Worm (Caenorhabditis elegans) whole organism, L3 larva: ENCODE measurements around the gene sri-60.

Experiments used
- ZK546.5 ChIP-seq: sonication (generic microtip); optimal IDR thresholded peaks from 2 replicates; lab custom pipeline; 2017; ENCODE audit warnings: missing biosample characterization, missing genetic modification characterization
- ama-1 ChIP-seq: fragments of 150-350 bp; optimal IDR thresholded peaks from 2 replicates; lab custom pipeline; 2018
- ceh-16 ChIP-seq: sonication (generic microtip); optimal IDR thresholded peaks from 2 replicates; lab custom pipeline; 2017; ENCODE audit warnings: missing biosample characterization, missing genetic modification characterization
- ceh-82 ChIP-seq: fragments of 150-350 bp; optimal IDR thresholded peaks from 2 replicates; lab custom pipeline; 2014; ENCODE audit warnings: missing biosample characterization, missing genetic modification characterization
- egl-5 ChIP-seq: fragments of 150-350 bp; optimal IDR thresholded peaks from 2 replicates; lab custom pipeline; 2017; ENCODE audit warnings: missing biosample characterization, missing genetic modification reagents, missing genetic modification characterization, inconsistent platforms
- elt-1 ChIP-seq: fragments of 150-350 bp; optimal IDR thresholded peaks from 2 replicates; lab custom pipeline; 2014; ENCODE audit warnings: missing biosample characterization, missing genetic modification characterization
- elt-3 ChIP-seq, 3 experiments: fragments of 150-350 bp in 1 of 3; sonication (generic microtip) in 2 of 3; optimal IDR thresholded peaks; 2 replicates in 2 of 3; 4 replicates in 1 of 3; lab custom pipeline; 2014 to 2017; ENCODE audit warnings: missing biosample characterization in 3 of 3, missing genetic modification characterization in 3 of 3
- eor-1 ChIP-seq, 2 experiments: fragments of 150-350 bp; optimal IDR thresholded peaks; 2 replicates each; lab custom pipeline; 2014 to 2018; ENCODE audit warnings: missing biosample characterization in 2 of 2, missing genetic modification characterization in 2 of 2
- fkh-10 ChIP-seq: sonication (generic microtip); optimal IDR thresholded peaks from 2 replicates; lab custom pipeline; 2017; ENCODE audit warnings: missing biosample characterization, missing genetic modification reagents, missing genetic modification characterization
- fkh-2 ChIP-seq: fragments of 150-350 bp; optimal IDR thresholded peaks from 2 replicates; lab custom pipeline; 2014; ENCODE audit warnings: missing biosample characterization, missing genetic modification reagents, missing genetic modification characterization
- fos-1 ChIP-seq: fragments of 150-350 bp; optimal IDR thresholded peaks from 2 replicates; lab custom pipeline; 2014; ENCODE audit warnings: missing biosample characterization, missing genetic modification characterization
- hmg-11 ChIP-seq: sonication (generic microtip); optimal IDR thresholded peaks from 2 replicates; lab custom pipeline; 2016; ENCODE audit warnings: missing genetic modification characterization, missing compliant biosample characterization
- jun-1 ChIP-seq: fragments of 150-350 bp; optimal IDR thresholded peaks from 2 replicates; lab custom pipeline; 2014; ENCODE audit warnings: missing biosample characterization, missing genetic modification reagents, missing genetic modification characterization
- lin-15B ChIP-seq: fragments of 150-350 bp; optimal IDR thresholded peaks from 2 replicates; lab custom pipeline; 2014; ENCODE audit warnings: missing biosample characterization, missing genetic modification characterization
- lin-39 ChIP-seq: fragments of 150-350 bp; optimal IDR thresholded peaks from 2 replicates; lab custom pipeline; 2018; ENCODE audit warnings: missing biosample characterization, missing genetic modification reagents, missing genetic modification characterization
- lsy-12 ChIP-seq: sonication (generic microtip); optimal IDR thresholded peaks from 2 replicates; lab custom pipeline; 2016; ENCODE audit warnings: mild to moderate bottlenecking, missing genetic modification characterization, missing compliant biosample characterization
- mdl-1 ChIP-seq: fragments of 150-350 bp; optimal IDR thresholded peaks from 2 replicates; lab custom pipeline; 2014; ENCODE audit warnings: missing biosample characterization, missing genetic modification characterization
- mml-1 ChIP-seq: fragments of 150-350 bp; sonication (generic microtip); optimal IDR thresholded peaks from 3 replicates; lab custom pipeline; 2014; ENCODE audit warnings: missing biosample characterization, missing genetic modification characterization
- nfya-1 ChIP-seq: sonication (generic microtip); optimal IDR thresholded peaks from 2 replicates; lab custom pipeline; 2017; ENCODE audit warnings: missing genetic modification characterization, mild to moderate bottlenecking, missing compliant biosample characterization, antibody characterized with exemption, moderate library complexity; ENCODE audit not compliant: insufficient read depth
- nhr-11 ChIP-seq: fragments of 150-350 bp; optimal IDR thresholded peaks from 2 replicates; lab custom pipeline; 2014; ENCODE audit warnings: missing biosample characterization, missing genetic modification characterization
- nhr-12 ChIP-seq: fragments of 150-350 bp; optimal IDR thresholded peaks from 2 replicates; lab custom pipeline; 2014; ENCODE audit warnings: missing biosample characterization, missing genetic modification characterization
- nhr-23 ChIP-seq: fragments of 150-350 bp; optimal IDR thresholded peaks from 2 replicates; lab custom pipeline; 2014; ENCODE audit warnings: missing biosample characterization, missing genetic modification reagents, missing genetic modification characterization
- nhr-237 ChIP-seq: fragments of 150-350 bp; optimal IDR thresholded peaks from 2 replicates; lab custom pipeline; 2014; ENCODE audit warnings: missing biosample characterization, missing genetic modification characterization
- nhr-25 ChIP-seq: sonication (generic microtip); optimal IDR thresholded peaks from 2 replicates; lab custom pipeline; 2017; ENCODE audit warnings: missing biosample characterization, missing genetic modification characterization
- nhr-28 ChIP-seq: fragments of 150-350 bp; optimal IDR thresholded peaks from 2 replicates; lab custom pipeline; 2014; ENCODE audit warnings: missing biosample characterization, missing genetic modification characterization
- nhr-43 ChIP-seq: sonication (generic microtip); optimal IDR thresholded peaks from 2 replicates; lab custom pipeline; 2016; ENCODE audit warnings: mild to moderate bottlenecking, missing genetic modification characterization, missing compliant biosample characterization; ENCODE audit not compliant: poor library complexity, severe bottlenecking
- nhr-67 ChIP-seq: fragments of 150-350 bp; optimal IDR thresholded peaks from 2 replicates; lab custom pipeline; 2014; ENCODE audit warnings: missing biosample characterization, missing genetic modification characterization
- nhr-76 ChIP-seq: fragments of 150-350 bp; sonication (generic microtip); optimal IDR thresholded peaks from 5 replicates; lab custom pipeline; 2014; ENCODE audit warnings: missing biosample characterization, missing genetic modification characterization
- pha-4 ChIP-seq: fragments of 150-350 bp; optimal IDR thresholded peaks from 2 replicates; lab custom pipeline; 2014; ENCODE audit warnings: missing biosample characterization, missing genetic modification reagents, missing genetic modification characterization
- sea-2 ChIP-seq: fragments of 150-350 bp; sonication (generic microtip); optimal IDR thresholded peaks from 4 replicates; lab custom pipeline; 2014; ENCODE audit warnings: missing biosample characterization, missing genetic modification reagents, missing genetic modification characterization
- skn-1 ChIP-seq: fragments of 150-350 bp; optimal IDR thresholded peaks from 2 replicates; lab custom pipeline; 2014; ENCODE audit warnings: missing biosample characterization, missing genetic modification characterization
- snpc-4 ChIP-seq: fragments of 150-350 bp; optimal IDR thresholded peaks from 2 replicates; lab custom pipeline; 2014; ENCODE audit warnings: missing biosample characterization, missing genetic modification characterization
- tbx-2 ChIP-seq: sonication (generic microtip); optimal IDR thresholded peaks from 2 replicates; lab custom pipeline; 2016; ENCODE audit warnings: mild to moderate bottlenecking, missing genetic modification characterization, missing compliant biosample characterization
- unc-39 ChIP-seq: sonication (generic microtip); optimal IDR thresholded peaks from 4 replicates; lab custom pipeline; 2017; ENCODE audit warnings: missing biosample characterization, missing genetic modification characterization
- unc-62 ChIP-seq: fragments of 150-350 bp; sonication (generic microtip); optimal IDR thresholded peaks from 4 replicates; lab custom pipeline; 2014; ENCODE audit warnings: missing biosample characterization, missing genetic modification reagents, missing genetic modification characterization
- zag-1 ChIP-seq: fragments of 150-350 bp; optimal IDR thresholded peaks from 2 replicates; lab custom pipeline; 2014; ENCODE audit warnings: missing biosample characterization, missing genetic modification characterization
- ztf-11 ChIP-seq: fragments of 150-350 bp; optimal IDR thresholded peaks from 2 replicates; lab custom pipeline; 2014; ENCODE audit warnings: missing biosample characterization, missing genetic modification characterization
- ztf-4 ChIP-seq: fragments of 150-350 bp; optimal IDR thresholded peaks from 2 replicates; lab custom pipeline; 2014; ENCODE audit warnings: missing biosample characterization, missing genetic modification characterization

Gene sri-60

DNA sequence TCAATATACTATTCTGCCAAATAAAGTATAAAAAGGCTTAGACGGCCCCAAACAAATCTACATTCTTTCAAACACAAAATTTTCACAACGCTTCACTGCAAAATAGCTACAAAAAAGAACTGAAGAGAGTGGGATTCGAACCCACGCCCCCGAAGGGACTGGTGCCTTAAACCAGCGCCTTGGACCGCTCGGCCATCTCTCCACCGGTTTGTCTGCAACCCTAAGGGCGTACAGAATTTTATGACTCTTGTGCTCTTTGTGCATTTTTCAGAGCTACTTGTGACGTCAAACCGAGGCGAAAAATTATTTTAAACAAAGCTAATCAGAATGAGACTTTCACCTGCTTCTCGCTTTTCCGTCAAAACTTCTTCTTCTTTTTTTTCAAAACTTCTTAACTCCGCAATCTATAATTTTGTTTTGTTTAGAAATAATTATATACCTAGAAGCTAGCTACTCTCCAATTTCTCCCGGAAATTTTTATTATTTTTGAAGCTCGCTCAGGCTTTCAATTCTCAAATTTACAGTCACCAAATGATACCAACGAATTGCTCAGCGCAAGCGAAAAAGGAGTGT, 33.6 kb upstream of the sri-60 start, which contains the start of gene T05A8.8:
T05A8.8 (plus strand) TSS at position 523 of the 573 bp plus-strand sequence.
- no peak for TF ChIP-seq mdl-1 (tag; lab: Kevin White, UChicago)
- no peak for TF ChIP-seq nhr-28
- TF ChIP-seq lin-39 (tag; lab: Kevin White, UChicago), result no peak
- no peak for TF ChIP-seq lin-15B
- TF ChIP-seq fkh-2 (tag; lab: Kevin White, UChicago), result no peak
- TF ChIP-seq ceh-16 (tag; lab: Kevin White, UChicago), result no peak
- no peak for TF ChIP-seq elt-3 (tag; optimal IDR thresholded peaks at IDR 0.05; lab: Kevin White, UChicago)
- TF ChIP-seq ztf-11, result no peak
- TF ChIP-seq fkh-10, result no peak
- no peak for TF ChIP-seq nhr-12 (tag; lab: Kevin White, UChicago)

DNA sequence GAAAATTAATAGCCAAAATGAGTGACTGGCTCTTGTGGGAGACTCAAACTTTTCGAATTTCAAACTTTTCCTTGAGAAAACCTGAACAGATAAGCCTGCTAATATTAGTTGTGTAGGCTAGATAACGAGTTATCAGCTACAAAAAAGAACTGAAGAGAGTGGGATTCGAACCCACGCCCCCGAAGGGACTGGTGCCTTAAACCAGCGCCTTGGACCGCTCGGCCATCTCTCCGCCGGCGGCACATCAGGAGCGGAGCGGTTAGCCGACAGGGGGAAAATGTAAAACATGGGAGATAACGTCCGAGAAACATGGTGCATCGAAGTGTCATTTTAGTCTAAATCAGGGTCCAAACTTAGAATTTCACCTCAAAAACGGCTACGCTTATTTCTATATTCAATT, 33.0 kb upstream of the sri-60 start:
- no peak for TF ChIP-seq fos-1
- no peak for TF ChIP-seq eor-1 (tag; optimal IDR thresholded peaks at IDR 0.05; lab: Kevin White, UChicago)
- no peak for TF ChIP-seq hmg-11
- TF ChIP-seq tbx-2 (tag; lab: Kevin White, UChicago), result no peak
- no peak for TF ChIP-seq fkh-2 (tag; lab: Kevin White, UChicago)
- no peak for TF ChIP-seq nhr-237 (tag; lab: Kevin White, UChicago)
- TF ChIP-seq egl-5 (tag; lab: Kevin White, UChicago), result no peak
- no peak for TF ChIP-seq elt-3 (tag; optimal IDR thresholded peaks at IDR 0.05; lab: Kevin White, UChicago)
- TF ChIP-seq mml-1 (tag; lab: Kevin White, UChicago), result no peak
- no peak for TF ChIP-seq nhr-76 (tag; lab: Kevin White, UChicago)
- TF ChIP-seq mdl-1 (tag; lab: Kevin White, UChicago), result no peak

DNA sequence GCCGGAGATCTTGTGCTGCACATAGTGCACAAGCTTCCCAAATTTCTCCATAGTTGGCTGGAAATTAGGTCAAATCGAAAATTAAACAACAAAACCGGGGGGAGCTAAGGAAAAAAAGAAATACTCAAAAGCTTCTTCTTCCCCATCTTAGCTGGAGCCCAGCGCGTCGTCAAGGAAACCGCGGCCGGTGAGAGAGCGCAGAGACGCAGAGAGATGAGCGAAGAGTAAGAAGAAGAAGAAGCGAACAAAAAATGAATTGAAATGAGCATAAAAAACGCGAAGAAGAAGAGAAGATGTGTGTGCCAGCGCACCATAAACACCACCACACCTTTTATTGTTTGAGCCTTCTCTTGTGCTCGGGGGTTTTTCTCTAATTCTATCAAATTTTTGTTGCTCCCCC, 32.5 kb upstream of the sri-60 start, which contains the start of gene wdr-31:
wdr-31 (minus strand) TSS at position 101 of the 400 bp plus-strand sequence.
- TF ChIP-seq lsy-12 (tag; lab: Kevin White, UChicago) (no peak), hmg-11 (no peak), pha-4 (no peak), skn-1 (tag; lab: Kevin White, UChicago) (no peak), ZK546.5 (no peak), lin-39 (tag; lab: Kevin White, UChicago) (no peak), fkh-2 (tag; lab: Kevin White, UChicago) (no peak), ceh-16 (tag; lab: Kevin White, UChicago) (no peak), nhr-28 (no peak), ceh-82 (tag; lab: Kevin White, UChicago) (no peak), unc-62 (no peak), unc-39 (tag; lab: Kevin White, UChicago) (no peak), nhr-11 (tag; lab: Kevin White, UChicago) (no peak)

ce11 chrII:2734735-2735134, 32.1 kb upstream of the sri-60 start:
- TF ChIP-seq hmg-11 (peak; percentile 40), nhr-23 (tag; lab: Kevin White, UChicago) (peak; percentile 20), snpc-4 (peak; percentile 23), jun-1 (tag; lab: Kevin White, UChicago) (peak; percentile 17), nhr-25 (tag; lab: Kevin White, UChicago) (peak; percentile 32), zag-1 (tag; lab: Kevin White, UChicago) (no peak), ztf-4 (tag; lab: Kevin White, UChicago) (no peak), skn-1 (tag; lab: Kevin White, UChicago) (no peak), sea-2 (GFP tag; lab: Kevin White, UChicago) (no peak), nfya-1 (peak; percentile 79), lin-39 (tag; lab: Kevin White, UChicago) (peak; percentile 61)

ce11 chrII:2734266-2734665, 31.6 kb upstream of the sri-60 start:
- TF ChIP-seq nhr-43 (tag; lab: Kevin White, UChicago) (no peak), zag-1 (tag; lab: Kevin White, UChicago) (no peak), elt-1 (no peak), nhr-25 (tag; lab: Kevin White, UChicago) (no peak), ama-1 (lab: Kevin White, UChicago) (no peak), ztf-4 (tag; lab: Kevin White, UChicago) (no peak), nhr-67 (tag; lab: Kevin White, UChicago) (no peak), ceh-82 (tag; lab: Kevin White, UChicago) (no peak), mml-1 (tag; lab: Kevin White, UChicago) (no peak)
- TF ChIP-seq, all 47 proteins: peak for 0
